Worm (Caenorhabditis elegans) whole organism, L3 larva: ENCODE measurements around the gene sri-10.
"Not testable (repeated sequence)": the region's sequence is repeated elsewhere in the genome, so short reads cannot be mapped to it uniquely, and the experiment has no call there.

Source experiments
- R02D3.7 ChIP-seq: fragments of 150-350 bp; optimal IDR thresholded peaks from 2 replicates; lab custom pipeline; 2014; ENCODE audit warnings: missing biosample characterization, missing genetic modification characterization
- ZK546.5 ChIP-seq: sonication (generic microtip); optimal IDR thresholded peaks from 2 replicates; lab custom pipeline; 2017; ENCODE audit warnings: missing biosample characterization, missing genetic modification characterization
- ama-1 ChIP-seq: fragments of 150-350 bp; optimal IDR thresholded peaks from 2 replicates; lab custom pipeline; 2018
- ceh-16 ChIP-seq: sonication (generic microtip); optimal IDR thresholded peaks from 2 replicates; lab custom pipeline; 2017; ENCODE audit warnings: missing biosample characterization, missing genetic modification characterization
- ceh-82 ChIP-seq: fragments of 150-350 bp; optimal IDR thresholded peaks from 2 replicates; lab custom pipeline; 2014; ENCODE audit warnings: missing biosample characterization, missing genetic modification characterization
- daf-12 ChIP-seq: fragments of 150-350 bp; optimal IDR thresholded peaks from 2 replicates; lab custom pipeline; 2014; ENCODE audit warnings: missing biosample characterization, missing genetic modification reagents, missing genetic modification characterization
- egl-5 ChIP-seq: fragments of 150-350 bp; optimal IDR thresholded peaks from 2 replicates; lab custom pipeline; 2017; ENCODE audit warnings: missing biosample characterization, missing genetic modification reagents, missing genetic modification characterization, inconsistent platforms
- elt-2 ChIP-seq: sonication (generic microtip); optimal IDR thresholded peaks from 2 replicates; lab custom pipeline; 2016; ENCODE audit warnings: missing genetic modification reagents, mild to moderate bottlenecking, missing genetic modification characterization, missing compliant biosample characterization
- elt-3 ChIP-seq, 3 experiments: fragments of 150-350 bp in 1 of 3; sonication (generic microtip) in 2 of 3; optimal IDR thresholded peaks; 2 replicates in 2 of 3; 4 replicates in 1 of 3; lab custom pipeline; 2014 to 2017; ENCODE audit warnings: missing biosample characterization in 3 of 3, missing genetic modification characterization in 3 of 3
- eor-1 ChIP-seq, 2 experiments: fragments of 150-350 bp; optimal IDR thresholded peaks; 2 replicates each; lab custom pipeline; 2014 to 2018; ENCODE audit warnings: missing biosample characterization in 2 of 2, missing genetic modification characterization in 2 of 2
- fkh-2 ChIP-seq: fragments of 150-350 bp; optimal IDR thresholded peaks from 2 replicates; lab custom pipeline; 2014; ENCODE audit warnings: missing biosample characterization, missing genetic modification reagents, missing genetic modification characterization
- hmg-11 ChIP-seq: sonication (generic microtip); optimal IDR thresholded peaks from 2 replicates; lab custom pipeline; 2016; ENCODE audit warnings: missing genetic modification characterization, missing compliant biosample characterization
- lin-39 ChIP-seq: fragments of 150-350 bp; optimal IDR thresholded peaks from 2 replicates; lab custom pipeline; 2018; ENCODE audit warnings: missing biosample characterization, missing genetic modification reagents, missing genetic modification characterization
- mdl-1 ChIP-seq: fragments of 150-350 bp; optimal IDR thresholded peaks from 2 replicates; lab custom pipeline; 2014; ENCODE audit warnings: missing biosample characterization, missing genetic modification characterization
- mml-1 ChIP-seq: fragments of 150-350 bp; sonication (generic microtip); optimal IDR thresholded peaks from 3 replicates; lab custom pipeline; 2014; ENCODE audit warnings: missing biosample characterization, missing genetic modification characterization
- nhr-11 ChIP-seq: fragments of 150-350 bp; optimal IDR thresholded peaks from 2 replicates; lab custom pipeline; 2014; ENCODE audit warnings: missing biosample characterization, missing genetic modification characterization
- nhr-12 ChIP-seq: fragments of 150-350 bp; optimal IDR thresholded peaks from 2 replicates; lab custom pipeline; 2014; ENCODE audit warnings: missing biosample characterization, missing genetic modification characterization
- nhr-28 ChIP-seq: fragments of 150-350 bp; optimal IDR thresholded peaks from 2 replicates; lab custom pipeline; 2014; ENCODE audit warnings: missing biosample characterization, missing genetic modification characterization
- nhr-43 ChIP-seq: sonication (generic microtip); optimal IDR thresholded peaks from 2 replicates; lab custom pipeline; 2016; ENCODE audit warnings: mild to moderate bottlenecking, missing genetic modification characterization, missing compliant biosample characterization; ENCODE audit not compliant: poor library complexity, severe bottlenecking
- nhr-77 ChIP-seq: fragments of 150-350 bp; optimal IDR thresholded peaks from 2 replicates; lab custom pipeline; 2014; ENCODE audit warnings: missing biosample characterization, missing genetic modification characterization
- pha-4 ChIP-seq: fragments of 150-350 bp; optimal IDR thresholded peaks from 2 replicates; lab custom pipeline; 2014; ENCODE audit warnings: missing biosample characterization, missing genetic modification reagents, missing genetic modification characterization
- skn-1 ChIP-seq: fragments of 150-350 bp; optimal IDR thresholded peaks from 2 replicates; lab custom pipeline; 2014; ENCODE audit warnings: missing biosample characterization, missing genetic modification characterization
- tbx-2 ChIP-seq: sonication (generic microtip); optimal IDR thresholded peaks from 2 replicates; lab custom pipeline; 2016; ENCODE audit warnings: mild to moderate bottlenecking, missing genetic modification characterization, missing compliant biosample characterization
- unc-62 ChIP-seq: fragments of 150-350 bp; sonication (generic microtip); optimal IDR thresholded peaks from 4 replicates; lab custom pipeline; 2014; ENCODE audit warnings: missing biosample characterization, missing genetic modification reagents, missing genetic modification characterization
- zag-1 ChIP-seq: fragments of 150-350 bp; optimal IDR thresholded peaks from 2 replicates; lab custom pipeline; 2014; ENCODE audit warnings: missing biosample characterization, missing genetic modification characterization

sri-10 gene

DNA sequence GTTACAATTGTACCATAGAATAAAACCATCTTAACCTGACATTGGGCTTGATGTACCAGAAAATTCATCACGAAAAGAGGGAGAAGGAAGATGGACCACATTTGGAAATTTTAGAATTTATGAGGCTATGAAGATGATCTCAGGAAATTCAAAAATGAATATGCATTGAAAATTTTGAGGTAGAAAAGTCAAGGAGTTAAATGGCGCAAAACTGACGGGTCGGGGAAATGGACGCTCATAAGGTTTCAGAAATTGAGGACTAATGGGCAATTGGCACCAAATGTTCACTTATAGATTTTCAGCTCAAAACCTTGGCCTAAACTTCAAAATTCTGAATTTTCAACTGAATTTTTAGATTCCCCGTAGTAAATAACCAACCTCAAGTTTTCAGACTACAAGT, 35.7 kb downstream of the sri-10 start, which contains the start of gene clec-255:
TSS of gene clec-255 (minus strand) at position 101 of the 400 bp plus-strand sequence.
- TF ChIP-seq nhr-77 (no peak), elt-3 (tag; optimal IDR thresholded peaks at IDR 0.05; lab: Kevin White, UChicago) (no peak), daf-12 (no peak), mml-1 (tag; lab: Kevin White, UChicago) (no peak), mdl-1 (tag; lab: Kevin White, UChicago) (no peak), lin-39 (no peak), ama-1 (lab: Kevin White, UChicago) (no peak), R02D3.7 (tag; lab: Kevin White, UChicago) (no peak), unc-62 (GFP tag; lab: Kevin White, UChicago) (no peak), egl-5 (tag; lab: Kevin White, UChicago) (no peak), hmg-11 (no peak)

- TF ChIP-seq elt-2 (tag; lab: Kevin White, UChicago) (no peak), nhr-11 (tag; lab: Kevin White, UChicago) (no peak), eor-1 (tag; optimal IDR thresholded peaks at IDR 0.05; lab: Kevin White, UChicago) (no peak)
Measured at ce11 chrV:18769902-18770301, 36.4 kb downstream of the sri-10 start.

DNA sequence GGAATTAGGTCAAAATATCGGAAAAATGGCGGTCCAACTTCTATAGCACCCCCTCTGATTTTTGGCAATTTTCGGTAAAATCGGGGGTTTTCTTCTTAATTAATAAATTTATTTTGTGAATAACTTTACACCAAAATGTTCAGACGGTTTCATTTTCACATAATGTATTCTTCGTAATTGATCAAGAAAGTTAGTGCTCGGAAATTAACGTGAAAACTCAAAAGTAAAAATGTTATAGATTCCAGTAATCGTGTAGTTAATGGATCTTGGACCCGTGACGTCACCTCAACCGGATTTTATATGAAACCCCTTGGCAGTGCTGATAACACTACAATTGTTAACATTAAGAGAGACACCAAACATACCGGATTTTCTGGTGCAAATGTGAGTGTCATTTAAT, 44.3 kb downstream of the sri-10 start, which contains the start of gene F11D11.22:
TSS of gene F11D11.22 (plus strand) at position 301 of the 400 bp plus-strand sequence.
- not testable (repeated sequence) for TF ChIP-seq elt-3 (tag; optimal IDR thresholded peaks at IDR 0.05; lab: Kevin White, UChicago); mml-1 (tag; lab: Kevin White, UChicago); ama-1 (lab: Kevin White, UChicago)

ce11 chrV:18761078-18761477, 45.2 kb downstream of the sri-10 start, which contains the start of gene F11D11.4:
TSS of gene F11D11.4 (plus strand) at chrV:18761378.
- TF ChIP-seq fkh-2 (tag; lab: Kevin White, UChicago) (no peak), ceh-16 (tag; lab: Kevin White, UChicago) (no peak), R02D3.7 (tag; lab: Kevin White, UChicago) (no peak), egl-5 (tag; lab: Kevin White, UChicago) (no peak), eor-1 (tag; optimal IDR thresholded peaks at IDR 0.05; lab: Kevin White, UChicago) (no peak), elt-3 (tag; optimal IDR thresholded peaks at IDR 0.05; lab: Kevin White, UChicago) (no peak), tbx-2 (tag; lab: Kevin White, UChicago) (no peak)

DNA sequence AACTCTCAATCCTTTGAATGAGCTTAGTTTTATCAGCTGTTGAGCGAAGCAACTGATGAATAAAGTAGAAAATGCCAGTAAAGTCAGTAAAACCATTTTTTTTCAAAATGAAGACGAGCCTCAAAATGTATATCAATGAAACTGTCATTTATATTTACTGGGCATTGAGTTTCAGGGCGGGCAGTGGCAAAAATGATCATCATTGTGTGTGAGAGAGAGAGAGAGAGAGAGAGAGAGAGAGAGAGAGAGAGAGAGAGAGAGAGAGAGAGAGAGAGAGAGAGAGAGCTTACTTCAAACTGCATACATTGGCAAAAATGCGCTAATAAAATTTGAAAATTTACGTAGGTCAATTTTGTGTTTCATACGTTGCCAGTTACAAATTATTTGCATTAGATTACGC, 46.1 kb downstream of the sri-10 start, which contains the start of gene F11D11.3:
TSS of gene F11D11.3 (minus strand) at position 101 of the 400 bp plus-strand sequence.
- TF ChIP-seq tbx-2 (tag; lab: Kevin White, UChicago) (no peak), fkh-2 (tag; lab: Kevin White, UChicago) (no peak), skn-1 (tag; lab: Kevin White, UChicago) (no peak), ZK546.5 (no peak), nhr-28 (tag; lab: Kevin White, UChicago) (no peak), ama-1 (lab: Kevin White, UChicago) (no peak), nhr-43 (tag; lab: Kevin White, UChicago) (no peak)

- TF ChIP-seq zag-1; pha-4 (tag; lab: Kevin White, UChicago); egl-5 (tag; lab: Kevin White, UChicago): not testable (repeated sequence)
Measured at ce11 chrV:18754328-18754727, 52.0 kb downstream of the sri-10 start, which contains the start of gene clec-254. TSS of gene clec-254 (minus strand) at chrV:18754428.

ce11 chrV:18753036-18753435, 53.3 kb downstream of the sri-10 start, which contains the start of gene F11D11.6:
TSS of gene F11D11.6 (minus strand) at chrV:18753136.
- no peak for TF ChIP-seq eor-1 (tag; optimal IDR thresholded peaks at IDR 0.05; lab: Kevin White, UChicago)
- TF ChIP-seq mdl-1 (tag; lab: Kevin White, UChicago): no peak
- no peak for TF ChIP-seq nhr-12
- no peak for TF ChIP-seq ceh-82 (tag; lab: Kevin White, UChicago)
- TF ChIP-seq, all 47 proteins: peak for 0
